Fruit fly (Drosophila melanogaster): ENCODE measurements around the gene CG31286.

CG31286 gene

DNA sequence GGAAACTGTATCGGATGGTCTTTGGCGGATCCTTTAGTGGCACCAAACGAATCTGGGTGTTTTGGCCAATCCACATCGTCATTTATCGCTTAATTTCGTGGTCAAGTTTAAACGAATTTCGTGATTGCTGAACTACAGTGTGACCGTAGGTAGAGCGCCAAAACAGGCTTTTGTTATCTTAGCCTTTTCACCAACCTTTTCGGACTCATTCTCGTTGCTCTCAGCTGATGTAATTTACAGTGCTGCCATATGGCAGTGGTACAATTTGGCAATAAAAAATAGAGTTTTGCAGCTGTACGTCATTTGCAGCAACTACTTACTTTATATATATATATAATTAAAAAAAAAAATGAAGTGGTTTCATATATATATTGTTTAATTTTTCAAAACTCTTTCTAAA, 18.9 kb downstream of the CG31286 start, which contains the start of gene agt (continued):
- TF ChIP-seq tx (GFP tag; optimal IDR thresholded peaks at IDR 0.05) (no peak), pita (GFP tag; optimal IDR thresholded peaks at IDR 0.05) (peak; percentile 79), CG10147 (GFP tag; optimal IDR thresholded peaks at IDR 0.05) (no peak), Doc3 (GFP tag; IDR thresholded peaks at IDR 0.05; ENCODE audit: partially characterized antibody) (no peak), bowl (GFP tag; IDR thresholded peaks at IDR 0.05) (no peak), CG17328 (GFP tag; IDR thresholded peaks at IDR 0.05) (no peak), scrt (GFP tag; optimal IDR thresholded peaks at IDR 0.05) (no peak), CG11456 (GFP tag; IDR thresholded peaks at IDR 0.05) (no peak), cad (GFP tag; optimal IDR thresholded peaks at IDR 0.05) (no peak), CG1233 (GFP tag; optimal IDR thresholded peaks at IDR 0.05) (no peak), CG17612 (GFP tag; IDR thresholded peaks at IDR 0.05) (no peak), CG3163 (GFP tag; optimal IDR thresholded peaks at IDR 0.05) (no peak), CG10565 (GFP tag; optimal IDR thresholded peaks at IDR 0.05) (no peak), ssp (GFP tag; IDR thresholded peaks at IDR 0.05) (no peak), Ravus (GFP tag; IDR thresholded peaks at IDR 0.05) (no peak), CG4707 (GFP tag; optimal IDR thresholded peaks at IDR 0.05) (no peak), CG11560 (tag; IDR thresholded peaks at IDR 0.05) (no peak), CG34224 (GFP tag; IDR thresholded peaks at IDR 0.05; ENCODE audit: partially characterized antibody) (no peak), so (GFP tag; IDR thresholded peaks at IDR 0.05) (no peak), pho (GFP tag; optimal IDR thresholded peaks at IDR 0.05) (no peak), HLH4C (GFP tag; IDR thresholded peaks at IDR 0.05; ENCODE audit: partially characterized antibody) (no peak), CG10431 (GFP tag; optimal IDR thresholded peaks at IDR 0.05) (no peak), Adf1 (GFP tag; IDR thresholded peaks at IDR 0.05) (no peak), seq (GFP tag; IDR thresholded peaks at IDR 0.05) (no peak), Poxn (GFP tag; IDR thresholded peaks at IDR 0.05) (no peak), Med (GFP tag) (peak; percentile 46), CG12071 (GFP tag; optimal IDR thresholded peaks at IDR 0.05) (no peak), sug (tag; optimal IDR thresholded peaks at IDR 0.05) (peak; percentile 27), nmo (GFP tag; optimal IDR thresholded peaks at IDR 0.05) (peak; percentile 28), CG17568 (GFP tag; optimal IDR thresholded peaks at IDR 0.05) (no peak), CG7987 (GFP tag; optimal IDR thresholded peaks at IDR 0.05) (no peak), btn (GFP tag; optimal IDR thresholded peaks at IDR 0.05) (no peak), twi (tag; optimal IDR thresholded peaks at IDR 0.05) (no peak), B-H1 (GFP tag; IDR thresholded peaks at IDR 0.05) (no peak), prd (optimal IDR thresholded peaks at IDR 0.05) (no peak), prd (GFP tag; IDR thresholded peaks at IDR 0.05) (0 out of 3 replicates have a peak, but pooled peaks have one; percentile 6), Ets97D (GFP tag; optimal IDR thresholded peaks at IDR 0.05) (peak; percentile 56), tll (GFP tag; optimal IDR thresholded peaks at IDR 0.05) (no peak), CG10267 (tag; optimal IDR thresholded peaks at IDR 0.05) (peak; percentile 37), Atf-2 (GFP tag; optimal IDR thresholded peaks at IDR 0.05) (no peak), corto (GFP tag; optimal IDR thresholded peaks at IDR 0.05) (no peak), CG10274 (GFP tag; optimal IDR thresholded peaks at IDR 0.05) (no peak), sisA (GFP tag; IDR thresholded peaks at IDR 0.05) (no peak), Dll (GFP tag; IDR thresholded peaks at IDR 0.05; ENCODE audit: partially characterized antibody) (peak; percentile 45; the same call in 2 of the 4 replicates), CG6175 (GFP tag; IDR thresholded peaks at IDR 0.05) (no peak), Doc2 (GFP tag; IDR thresholded peaks at IDR 0.05) (no peak), tup (GFP tag; optimal IDR thresholded peaks at IDR 0.05) (no peak), CG17385 (GFP tag; optimal IDR thresholded peaks at IDR 0.05) (no peak), CG12744 (GFP tag; optimal IDR thresholded peaks at IDR 0.05) (no peak), schlank (tag; optimal IDR thresholded peaks at IDR 0.05) (no peak), CG8089 (GFP tag; optimal IDR thresholded peaks at IDR 0.05) (no peak), CG10654 (GFP tag; optimal IDR thresholded peaks at IDR 0.05) (no peak)

All from whole organism, embryonic.